Worm (Caenorhabditis elegans): ENCODE results near the gene R04F11.2.

DNA sequence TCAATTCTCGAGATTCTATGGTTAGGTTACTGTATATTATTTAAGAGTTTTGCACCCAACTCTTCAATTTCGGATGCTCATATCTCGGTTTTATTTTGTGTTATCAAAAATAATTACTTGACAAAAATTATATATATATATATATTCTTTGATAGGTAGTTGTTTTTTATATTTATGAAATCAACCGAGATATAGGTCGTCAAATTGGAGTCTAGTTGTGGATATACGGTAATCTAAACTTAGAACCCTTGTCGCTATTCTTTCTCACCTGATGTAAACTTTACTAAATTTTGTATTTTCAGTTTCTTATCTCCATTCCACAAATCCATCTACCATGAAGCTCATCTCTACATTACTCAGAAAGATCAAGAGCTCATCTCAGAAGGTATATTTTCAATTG lies 35.0 kb upstream of the R04F11.2 start, which contains the start of gene F55C5.10:
- no peak for TF ChIP-seq ceh-30 (tag; optimal IDR thresholded peaks at IDR 0.05)
- no peak for TF ChIP-seq eyg-1 (tag; optimal IDR thresholded peaks at IDR 0.05)
- no peak for TF ChIP-seq nhr-11 (tag; optimal IDR thresholded peaks at IDR 0.05)
- TF ChIP-seq ceh-2 (tag; optimal IDR thresholded peaks at IDR 0.05): no peak
- TF ChIP-seq C08G9.2 (tag; optimal IDR thresholded peaks at IDR 0.05): no peak
- TF ChIP-seq hlh-6 (tag; optimal IDR thresholded peaks at IDR 0.05): no peak
- TF ChIP-seq pha-4 (tag; optimal IDR thresholded peaks at IDR 0.05): no peak
- TF ChIP-seq pqm-1 (tag; optimal IDR thresholded peaks at IDR 0.05): no peak
- TF ChIP-seq npax-4 (tag; optimal IDR thresholded peaks at IDR 0.05): no peak
- TF ChIP-seq gmeb-2 (tag; optimal IDR thresholded peaks at IDR 0.05): no peak
- no peak for TF ChIP-seq unc-55 (GFP tag; optimal IDR thresholded peaks at IDR 0.05)
